Worm (Caenorhabditis elegans): ENCODE data around the gene nlp-56.

ce11 chrIV:14763938-14764718 is 20.4 kb downstream of the nlp-56 start:
- TF ChIP-seq flt-1 (GFP tag; IDR thresholded peaks at IDR 0.05) = no peak
- TF ChIP-seq med-1 (GFP tag; optimal IDR thresholded peaks at IDR 0.05; ENCODE audit: insufficient read depth) = no peak
- TF ChIP-seq T22C8.4 (GFP tag; IDR thresholded peaks at IDR 0.05) = no peak
- no peak for TF ChIP-seq klf-2 (GFP tag; conservative IDR thresholded peaks at IDR 0.05)
- no peak for TF ChIP-seq tab-1 (GFP tag; IDR thresholded peaks at IDR 0.05)
- TF ChIP-seq ztf-23 (GFP tag; IDR thresholded peaks at IDR 0.05) = no peak
- TF ChIP-seq cog-1 (tag; optimal IDR thresholded peaks at IDR 0.05) = no peak

Measured in whole organism, midembryonic.